Fruit fly (Drosophila melanogaster): ENCODE measurements around the gene Set2.

DNA sequence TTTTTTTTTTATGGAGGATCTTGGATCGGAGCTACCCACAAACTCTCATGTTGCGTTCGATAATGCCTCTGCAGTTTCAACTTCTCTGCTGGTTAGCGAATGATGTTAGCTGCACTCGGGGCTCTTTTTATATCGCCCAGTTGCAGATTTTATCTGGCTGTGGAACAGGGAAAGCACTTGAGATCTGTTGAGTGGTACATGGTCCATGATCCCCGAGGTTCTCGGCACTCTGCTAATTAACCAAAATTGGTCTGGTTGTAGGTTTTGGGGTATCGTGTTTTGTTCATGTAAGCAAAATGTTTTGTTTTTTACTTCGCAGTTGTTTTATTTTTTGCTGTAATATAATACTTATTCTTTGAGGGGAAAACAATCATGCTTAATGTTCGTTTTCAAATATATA, 44.5 kb downstream of the Set2 start, which contains the start of gene CG34324:
- TF ChIP-seq CG8478 (optimal IDR thresholded peaks at IDR 0.05) (no peak), CTCF (optimal IDR thresholded peaks at IDR 0.05) (no peak)

Data from S2 (cell line).